Worm (Caenorhabditis elegans): ENCODE results near the gene arrd-26.
"Not testable (repeated sequence)": the region's sequence is repeated elsewhere in the genome, so short reads cannot be mapped to it uniquely, and the experiment has no call there.

arrd-26 gene

DNA sequence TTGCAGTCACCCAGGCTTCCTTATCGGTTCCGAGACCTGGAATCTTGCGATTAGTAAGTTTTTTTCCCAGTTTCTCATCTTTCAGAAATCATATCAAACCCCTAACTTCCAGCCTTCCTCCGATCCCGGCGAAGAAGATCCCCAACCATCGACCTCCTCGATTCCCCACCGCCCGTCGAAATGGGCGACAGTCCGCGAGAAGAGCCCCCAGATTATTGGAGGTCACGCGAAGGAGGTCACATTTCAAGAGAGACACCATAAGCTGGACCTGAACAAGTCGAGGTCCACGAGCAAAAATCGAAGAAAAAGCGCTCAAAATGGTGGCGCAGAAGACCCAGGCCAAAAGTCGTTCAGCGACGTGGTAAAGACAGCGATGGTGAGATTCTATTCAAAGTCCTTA, 28.5 kb upstream of the arrd-26 start:
- no peak for TF ChIP-seq mep-1 (tag; optimal IDR thresholded peaks at IDR 0.05)
- no peak for TF ChIP-seq blmp-1 (tag; optimal IDR thresholded peaks at IDR 0.05)
- no peak for TF ChIP-seq lin-13 (tag; optimal IDR thresholded peaks at IDR 0.05)
- TF ChIP-seq ham-2 (GFP tag; optimal IDR thresholded peaks at IDR 0.05) = no peak
- TF ChIP-seq lsy-2 (tag; optimal IDR thresholded peaks at IDR 0.05) = no peak
- TF ChIP-seq unc-62 (GFP tag; optimal IDR thresholded peaks at IDR 0.05) = no peak
- TF ChIP-seq drap-1 (GFP tag; optimal IDR thresholded peaks at IDR 0.05) = no peak
- TF ChIP-seq ceh-83 (GFP tag; optimal IDR thresholded peaks at IDR 0.05) = no peak
- no peak for TF ChIP-seq unc-39 (tag; optimal IDR thresholded peaks at IDR 0.05)
- TF ChIP-seq sem-2 (GFP tag; optimal IDR thresholded peaks at IDR 0.05) = no peak
- no peak for TF ChIP-seq nhr-2 (tag; optimal IDR thresholded peaks at IDR 0.05)
- no peak for TF ChIP-seq elt-1 (tag; optimal IDR thresholded peaks at IDR 0.05; ENCODE audit: borderline replicate concordance, insufficient read depth)
- no peak for TF ChIP-seq ztf-11 (tag; optimal IDR thresholded peaks at IDR 0.05)

DNA sequence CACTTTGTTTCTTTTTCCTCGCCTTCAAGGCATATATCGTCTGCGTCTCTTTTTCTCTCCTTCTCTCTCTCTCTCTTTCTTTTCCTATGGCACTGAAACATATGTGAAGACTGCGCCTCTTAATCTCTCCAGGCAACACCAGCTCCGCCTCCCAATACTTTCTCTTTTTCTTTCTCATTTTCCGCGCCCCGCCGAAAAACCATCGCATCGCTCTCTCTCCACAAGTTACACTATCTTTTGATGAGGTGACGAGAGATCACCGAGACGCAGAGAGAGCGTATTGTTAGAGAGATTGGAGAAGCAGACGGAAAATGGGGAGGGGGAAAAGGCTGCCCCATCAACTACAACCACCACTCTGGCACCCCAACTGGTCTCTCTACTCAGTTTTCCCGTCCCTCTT, 17.2 kb upstream of the arrd-26 start:
- TF ChIP-seq ceh-39 (tag; optimal IDR thresholded peaks at IDR 0.05) = no peak
- no peak for TF ChIP-seq sem-2 (GFP tag; optimal IDR thresholded peaks at IDR 0.05)
- TF ChIP-seq nhr-12 (tag; optimal IDR thresholded peaks at IDR 0.05) = no peak
- no peak for TF ChIP-seq flh-1 (GFP tag; optimal IDR thresholded peaks at IDR 0.05)
- peak; percentile 82 for TF ChIP-seq ces-1 (GFP tag; optimal IDR thresholded peaks at IDR 0.05)
- TF ChIP-seq lin-32 (GFP tag; optimal IDR thresholded peaks at IDR 0.05) = no peak
- peak; percentile 57 for TF ChIP-seq mls-2 (tag; optimal IDR thresholded peaks at IDR 0.05)
- no peak for TF ChIP-seq elt-3 (tag; optimal IDR thresholded peaks at IDR 0.05)
- peak; percentile 54 for TF ChIP-seq M03D4.4 (tag; optimal IDR thresholded peaks at IDR 0.05)
- TF ChIP-seq nhr-237 (tag; optimal IDR thresholded peaks at IDR 0.05) = peak; percentile 71
- peak; percentile 37 for TF ChIP-seq sptf-1 (tag; optimal IDR thresholded peaks at IDR 0.05)
- TF ChIP-seq unc-62 (GFP tag; optimal IDR thresholded peaks at IDR 0.05) = peak; percentile 76
- peak; percentile 57 for TF ChIP-seq drap-1 (GFP tag; optimal IDR thresholded peaks at IDR 0.05)
- TF ChIP-seq hlh-1 (tag; optimal IDR thresholded peaks at IDR 0.05) = peak; percentile 16
- TF ChIP-seq mep-1 (tag; optimal IDR thresholded peaks at IDR 0.05) = peak; percentile 68
- peak; percentile 81 for TF ChIP-seq blmp-1 (tag; optimal IDR thresholded peaks at IDR 0.05)
- TF ChIP-seq ham-2 (GFP tag; optimal IDR thresholded peaks at IDR 0.05) = peak; percentile 15
- TF ChIP-seq lsy-2 (tag; optimal IDR thresholded peaks at IDR 0.05) = peak; percentile 66
- peak; percentile 85 for TF ChIP-seq unc-120 (tag; optimal IDR thresholded peaks at IDR 0.05; ENCODE audit: poor library complexity, severe bottlenecking)

DNA sequence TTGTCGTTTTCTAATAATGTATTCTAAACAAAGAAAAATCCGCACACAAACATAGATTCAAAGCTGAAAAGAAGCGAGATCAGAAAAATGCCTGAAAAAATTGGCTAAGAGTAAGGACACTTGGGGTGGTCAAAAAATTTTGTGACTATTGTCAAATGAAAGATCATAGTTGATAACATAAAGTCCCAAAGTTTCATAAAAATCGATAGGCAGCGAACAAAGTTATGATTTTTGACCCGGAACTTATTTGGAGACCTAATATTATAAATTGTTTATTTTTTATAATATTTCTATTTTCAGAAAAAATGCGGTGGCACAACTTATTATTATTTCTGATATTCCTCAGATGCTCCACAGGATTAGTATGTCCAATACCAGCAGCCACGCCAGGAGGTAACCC, 14.8 kb upstream of the arrd-26 start, which contains the start of gene R05C11.4:
Gene R05C11.4, plus strand, starts transcription at position 301 of the 400 bp plus-strand sequence.
- not testable (repeated sequence) for TF ChIP-seq M03D4.4 (tag; optimal IDR thresholded peaks at IDR 0.05); drap-1 (GFP tag; optimal IDR thresholded peaks at IDR 0.05); flh-1 (GFP tag; optimal IDR thresholded peaks at IDR 0.05)

- TF ChIP-seq ces-1 (GFP tag; optimal IDR thresholded peaks at IDR 0.05) = peak; percentile 96
- TF ChIP-seq hlh-1 (tag; optimal IDR thresholded peaks at IDR 0.05) = no peak
Measured at ce11 chrIV:2052337-2052736, 13.7 kb upstream of the arrd-26 start.

DNA sequence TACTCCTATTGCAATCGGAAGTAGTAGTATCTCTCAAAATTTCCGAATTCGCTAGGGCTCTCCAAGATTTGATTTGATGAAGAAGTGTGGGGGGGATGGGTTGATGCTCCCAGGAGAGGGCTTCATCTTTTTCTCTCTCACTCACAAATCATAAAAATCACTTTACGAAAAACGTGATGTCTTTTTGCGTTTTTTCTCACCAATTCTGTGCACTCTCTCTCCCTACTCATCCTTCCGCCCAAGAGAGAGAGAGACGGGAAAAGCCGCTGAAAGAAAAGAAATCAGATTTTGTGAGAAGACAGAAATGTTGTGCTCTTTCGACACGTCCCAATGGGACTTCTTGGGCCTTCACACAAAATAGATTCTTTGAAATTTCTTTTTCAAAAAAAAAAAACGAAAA, 12.4 kb upstream of the arrd-26 start:
- peak; percentile 93 for TF ChIP-seq ces-1 (GFP tag; optimal IDR thresholded peaks at IDR 0.05)
- TF ChIP-seq unc-62 (GFP tag; optimal IDR thresholded peaks at IDR 0.05) = peak; percentile 0
- no peak for TF ChIP-seq M03D4.4 (tag; optimal IDR thresholded peaks at IDR 0.05)
- TF ChIP-seq unc-120 (tag; optimal IDR thresholded peaks at IDR 0.05; ENCODE audit: poor library complexity, severe bottlenecking) = peak; percentile 31

DNA sequence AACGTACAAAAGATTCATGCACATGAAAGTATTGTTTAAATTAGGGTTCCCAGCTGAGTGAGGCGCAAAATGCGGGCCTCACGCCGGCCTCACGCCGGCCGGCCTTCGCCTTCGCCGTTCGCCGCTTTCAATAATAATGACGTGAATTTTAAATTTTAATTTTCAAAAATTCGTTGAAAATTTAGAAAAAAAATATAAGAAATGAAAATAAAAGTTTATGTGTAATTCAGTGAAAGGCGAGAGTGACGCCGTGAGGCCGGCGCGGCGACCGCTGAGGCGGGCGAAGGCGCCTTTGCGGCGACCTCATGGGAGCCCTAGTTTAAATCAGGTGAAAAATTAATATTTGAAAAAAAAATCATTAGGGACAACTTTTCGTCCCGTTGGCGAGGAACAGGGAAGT, 8.5 kb upstream of the arrd-26 start:
- TF ChIP-seq ceh-43 (GFP tag; optimal IDR thresholded peaks at IDR 0.05) = no peak

- TF ChIP-seq ces-1 (GFP tag; optimal IDR thresholded peaks at IDR 0.05) (no peak), flh-1 (GFP tag; optimal IDR thresholded peaks at IDR 0.05) (no peak), nhr-237 (tag; optimal IDR thresholded peaks at IDR 0.05) (no peak), ceh-39 (tag; optimal IDR thresholded peaks at IDR 0.05) (no peak)
Measured at ce11 chrIV:2059011-2059410, 7.0 kb upstream of the arrd-26 start, which contains the start of gene R05C11.2. Gene R05C11.2 (minus strand): TSS chrIV:2059111.
